Worm (Caenorhabditis elegans): Measurements from ENCODE around the gene pcyt-2.2.

ce11 chrX:7900180-7900579, 16.1 kb downstream of the pcyt-2.2 start:
- TF ChIP-seq ztf-29 (GFP tag; IDR thresholded peaks at IDR 0.05) (no peak), cog-1 (tag; optimal IDR thresholded peaks at IDR 0.05) (no peak), tab-1 (GFP tag; IDR thresholded peaks at IDR 0.05) (no peak), klf-2 (GFP tag; conservative IDR thresholded peaks at IDR 0.05) (no peak), med-1 (GFP tag; optimal IDR thresholded peaks at IDR 0.05; ENCODE audit: insufficient read depth) (no peak), ztf-23 (GFP tag; IDR thresholded peaks at IDR 0.05) (no peak), T22C8.4 (GFP tag; IDR thresholded peaks at IDR 0.05) (no peak), flt-1 (GFP tag; IDR thresholded peaks at IDR 0.05) (no peak), ref-1 (GFP tag; conservative IDR thresholded peaks at IDR 0.05) (no peak)

Measured in whole organism, midembryonic.